Fruit fly (Drosophila melanogaster) whole organism, wandering third instar larva: ENCODE measurements around the gene Ugt37E1.

Source experiments
- Abd-B ChIP-seq: fragments of >200 bp; optimal IDR thresholded peaks from 2 replicates; lab custom pipeline; 2017; ENCODE audit warnings: missing biosample characterization, missing genetic modification characterization
- Hnf4 ChIP-seq: fragments of 200-800 bp; sonication (Bioruptor generic); optimal IDR thresholded peaks from 2 replicates; lab custom pipeline; 2016; ENCODE audit warnings: missing biosample characterization, mild to moderate bottlenecking, missing genetic modification characterization
- Hr83 ChIP-seq: fragments of 200-300 bp; sonication (Bioruptor generic); optimal IDR thresholded peaks from 2 replicates; lab custom pipeline; 2016; ENCODE audit warnings: missing biosample characterization, mild to moderate bottlenecking, missing genetic modification characterization, moderate library complexity; ENCODE audit not compliant: poor library complexity, severe bottlenecking
- OdsH ChIP-seq: fragments of 200-800 bp; sonication (Bioruptor generic); optimal IDR thresholded peaks from 2 replicates; lab custom pipeline; 2016; ENCODE audit warnings: missing biosample characterization, mild to moderate bottlenecking, missing genetic modification characterization
- Rel ChIP-seq, 2 experiments: fragments of 200-800 bp; sonication (Bioruptor generic) in 1 of 2; optimal IDR thresholded peaks; 2 replicates in 1 of 2; 3 replicates in 1 of 2; lab custom pipeline; 2016 to 2019; ENCODE audit warnings: mild to moderate bottlenecking in 2 of 2, missing biosample characterization in 2 of 2, missing genetic modification characterization in 2 of 2, moderate library complexity in 1 of 2
- ey ChIP-seq: fragments of 200-800 bp; sonication (Bioruptor generic); optimal IDR thresholded peaks from 2 replicates; lab custom pipeline; 2016; ENCODE audit warnings: missing biosample characterization, missing genetic modification characterization
- fru ChIP-seq: fragments of 200-800 bp; sonication (Bioruptor generic); optimal IDR thresholded peaks from 3 replicates; lab custom pipeline; 2016; ENCODE audit warnings: missing biosample characterization, mild to moderate bottlenecking, missing genetic modification characterization
- jim ChIP-seq: fragments of 175-275, 200-325 bp; sonication (Bioruptor generic); optimal IDR thresholded peaks from 2 replicates; lab custom pipeline; 2016; ENCODE audit warnings: missing biosample characterization, mild to moderate bottlenecking, missing genetic modification characterization
- psq ChIP-seq: fragments of 200-800 bp; sonication (Bioruptor generic); optimal IDR thresholded peaks from 3 replicates; lab custom pipeline; 2017; ENCODE audit warnings: missing biosample characterization, mild to moderate bottlenecking, missing genetic modification characterization, moderate library complexity
- usp ChIP-seq: fragments of >200 bp; optimal IDR thresholded peaks from 2 replicates; lab custom pipeline; 2017; ENCODE audit warnings: missing biosample characterization, missing genetic modification characterization

DNA sequence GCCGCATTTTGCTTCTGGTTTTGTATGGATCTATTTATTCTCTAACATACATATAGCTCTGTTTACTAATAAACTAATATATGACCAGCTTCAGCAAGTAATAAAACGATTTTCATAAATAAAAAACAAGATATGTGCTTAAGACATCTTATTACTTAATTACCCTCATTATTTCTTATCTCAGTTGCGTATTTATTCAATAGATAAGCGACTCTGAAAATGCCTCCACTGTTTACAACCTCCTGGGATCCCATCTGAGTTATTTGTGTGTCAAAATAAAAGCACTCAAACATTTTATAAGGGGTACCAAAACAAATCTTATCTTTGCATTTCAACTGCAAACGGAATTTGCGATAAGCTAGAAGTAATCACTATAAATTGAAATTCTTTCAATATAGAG, 23.3 kb downstream of the Ugt37E1 start:
- TF ChIP-seq psq, result no peak
- TF ChIP-seq ey (GFP tag; lab: Kevin White, UChicago), result no peak
- TF ChIP-seq fru (GFP tag; lab: Kevin White, UChicago), result no peak
- no peak for TF ChIP-seq OdsH (GFP tag; lab: Kevin White, UChicago)
- TF ChIP-seq jim (GFP tag; lab: Kevin White, UChicago), result no peak
- no peak for TF ChIP-seq Rel (GFP tag; optimal IDR thresholded peaks at IDR 0.05; lab: Kevin White, UChicago)
- peak; percentile 37 for TF ChIP-seq Rel (tag; optimal IDR thresholded peaks at IDR 0.05; lab: Kevin White, UChicago)
- TF ChIP-seq usp, result no peak
- TF ChIP-seq Hnf4 (GFP tag; lab: Kevin White, UChicago), result no peak
- no peak for TF ChIP-seq Abd-B (GFP tag; lab: Kevin White, UChicago)
- no peak for TF ChIP-seq Hr83 (GFP tag; lab: Kevin White, UChicago)
